Fruit fly (Drosophila melanogaster): Measurements from ENCODE around the gene Appl.

dm6 chrX:620102-620430 lies 89.8 kb downstream of the Appl start, which contains the start of gene spdi:
- TF ChIP-seq insv (optimal IDR thresholded peaks at IDR 0.05), result no peak
- no peak for TF ChIP-seq h (optimal IDR thresholded peaks at IDR 0.05)
